Fruit fly (Drosophila melanogaster): ENCODE measurements around the gene APC4.

- TF ChIP-seq CG8478 (optimal IDR thresholded peaks at IDR 0.05) (no peak), CTCF (optimal IDR thresholded peaks at IDR 0.05) (no peak)
These were observed 48.8 kb downstream of the APC4 start for dm6 chrX:9131523-9131922.
